Worm (Caenorhabditis elegans) whole organism, L1 larva: ENCODE data around the gene C44B7.5.
A peak's percentile ranks its signal among the peaks of the same experiment; 100 is the strongest.

Experiments used
- C04F5.9 ChIP-seq: sonication (generic microtip); optimal IDR thresholded peaks from 2 replicates; lab custom pipeline; 2016; ENCODE audit warnings: missing genetic modification characterization, missing compliant biosample characterization
- blmp-1 ChIP-seq: fragments of 150-350 bp; optimal IDR thresholded peaks from 2 replicates; lab custom pipeline; 2014; ENCODE audit warnings: missing biosample characterization, missing genetic modification characterization
- ceh-8 ChIP-seq: fragments of 200-800 bp; sonication (Bioruptor generic); optimal IDR thresholded peaks from 2 replicates; lab custom pipeline; 2018; ENCODE audit warnings: mild to moderate bottlenecking, missing genetic modification characterization, moderate library complexity, missing compliant biosample characterization
- ceh-82 ChIP-seq, 3 experiments: fragments of 150-350 bp in 1 of 3; sonication (generic microtip) in 2 of 3; optimal IDR thresholded peaks; 2 replicates each; lab custom pipeline; 2014 to 2017; ENCODE audit warnings: missing biosample characterization in 3 of 3, missing genetic modification characterization in 3 of 3
- ceh-90 ChIP-seq: sonication (generic microtip); optimal IDR thresholded peaks from 2 replicates; lab custom pipeline; 2016; ENCODE audit warnings: missing genetic modification characterization, missing compliant biosample characterization
- dsc-1 ChIP-seq: sonication (generic microtip); optimal IDR thresholded peaks from 2 replicates; lab custom pipeline; 2016; ENCODE audit warnings: mild to moderate bottlenecking, missing genetic modification characterization, missing compliant biosample characterization
- efl-1 ChIP-seq, 4 experiments: fragments of 150-350 bp; optimal IDR thresholded peaks in 3 of 4; peaks in 1 of 4; 1 replicate in 1 of 4; 2 replicates in 3 of 4; lab custom pipeline; 2014; ENCODE audit warnings: missing biosample characterization in 2 of 4, missing genetic modification characterization in 2 of 4, missing genetic modification reagents in 2 of 4
- efl-3 ChIP-seq: fragments of 200-800 bp; sonication (Bioruptor generic); optimal IDR thresholded peaks from 2 replicates; lab custom pipeline; 2018; ENCODE audit warnings: mild to moderate bottlenecking, missing genetic modification characterization, missing compliant biosample characterization
- egl-13 ChIP-seq: sonication (generic microtip); optimal IDR thresholded peaks from 2 replicates; lab custom pipeline; 2016; ENCODE audit warnings: missing genotype, missing genetic modification reagents, missing genetic modification characterization, missing compliant biosample characterization
- elt-2 ChIP-seq: sonication (generic microtip); optimal IDR thresholded peaks from 2 replicates; lab custom pipeline; 2016; ENCODE audit warnings: missing genetic modification characterization, mild to moderate bottlenecking, inconsistent platforms, missing compliant biosample characterization, missing genetic modification reagents
- elt-3 ChIP-seq, 6 experiments: fragments of 150-350 bp in 1 of 6; sonication (generic microtip); optimal IDR thresholded peaks; 2 replicates each; lab custom pipeline; 2017 to 2018; ENCODE audit warnings: missing biosample characterization in 6 of 6, missing genetic modification characterization in 6 of 6, inconsistent platforms in 1 of 6
- fkh-4 ChIP-seq: sonication (generic microtip); optimal IDR thresholded peaks from 2 replicates; lab custom pipeline; 2016; ENCODE audit warnings: missing compliant biosample characterization, missing genetic modification characterization, borderline replicate concordance
- fkh-8 ChIP-seq: sonication (generic microtip); optimal IDR thresholded peaks from 2 replicates; lab custom pipeline; 2016; ENCODE audit warnings: mild to moderate bottlenecking, missing genetic modification characterization, missing compliant biosample characterization
- fos-1 ChIP-seq: fragments of 150-350 bp; optimal IDR thresholded peaks from 2 replicates; lab custom pipeline; 2014; ENCODE audit warnings: missing biosample characterization, missing genetic modification characterization
- grh-1 ChIP-seq: fragments of 200-800 bp; sonication (Bioruptor generic); IDR thresholded peaks from 2 replicates; pipeline ENCODE4 v1.3.6; 2022; ENCODE audit warnings: missing genetic modification reagents, missing genetic modification characterization, missing compliant biosample characterization
- hlh-17 ChIP-seq: fragments of 200-800 bp; sonication (Bioruptor generic); optimal IDR thresholded peaks from 2 replicates; lab custom pipeline; 2018; ENCODE audit warnings: missing genetic modification characterization, mild to moderate bottlenecking, missing compliant biosample characterization, moderate library complexity, borderline replicate concordance
- hlh-4 ChIP-seq: sonication (generic microtip); optimal IDR thresholded peaks from 2 replicates; lab custom pipeline; 2016; ENCODE audit warnings: mild to moderate bottlenecking, missing genetic modification characterization, missing compliant biosample characterization
- hpl-2 ChIP-seq: fragments of 150-350 bp; optimal IDR thresholded peaks from 2 replicates; lab custom pipeline; 2014; ENCODE audit warnings: missing biosample characterization, missing genetic modification reagents, missing genetic modification characterization
- isw-1 ChIP-seq: fragments of 200-800 bp; sonication (Bioruptor generic); IDR thresholded peaks from 2 replicates; pipeline ENCODE4 v1.3.6; 2022; ENCODE audit warnings: missing genetic modification characterization, missing compliant biosample characterization
- lin-13 ChIP-seq: fragments of 150-350 bp; optimal IDR thresholded peaks from 2 replicates; lab custom pipeline; 2014; ENCODE audit warnings: missing biosample characterization, missing genetic modification reagents, missing genetic modification characterization
- lin-14 ChIP-seq: fragments of 200-800 bp; sonication (Bioruptor generic); optimal IDR thresholded peaks from 2 replicates; lab custom pipeline; 2018; ENCODE audit warnings: mild to moderate bottlenecking, missing genetic modification characterization, moderate library complexity, missing compliant biosample characterization
- lin-35 ChIP-seq, 2 experiments: fragments of 150-350 bp; optimal IDR thresholded peaks; 2 replicates each; lab custom pipeline; 2014; ENCODE audit warnings: missing biosample characterization in 2 of 2, missing genetic modification characterization in 2 of 2, missing genetic modification reagents in 2 of 2
- lin-39 ChIP-seq: fragments of 150-350 bp; optimal IDR thresholded peaks from 2 replicates; lab custom pipeline; 2014; ENCODE audit warnings: missing biosample characterization, missing genetic modification reagents, missing genetic modification characterization
- lir-3 ChIP-seq: sonication (generic microtip); optimal IDR thresholded peaks from 2 replicates; lab custom pipeline; 2016; ENCODE audit warnings: mild to moderate bottlenecking, missing genetic modification characterization, moderate library complexity, missing compliant biosample characterization; ENCODE audit not compliant: poor library complexity
- lsy-2 ChIP-seq, 2 experiments: fragments of 150-350 bp; optimal IDR thresholded peaks; 2 replicates each; lab custom pipeline; 2014; ENCODE audit warnings: missing biosample characterization in 2 of 2, missing genetic modification characterization in 2 of 2
- mdl-1 ChIP-seq, 2 experiments: fragments of 150-350 bp; optimal IDR thresholded peaks; 2 replicates each; lab custom pipeline; 2014 to 2017; ENCODE audit warnings: missing biosample characterization in 2 of 2, missing genetic modification characterization in 2 of 2, inconsistent platforms in 1 of 2
- mep-1 ChIP-seq: fragments of 150-350 bp; optimal IDR thresholded peaks from 2 replicates; lab custom pipeline; 2014; ENCODE audit warnings: missing biosample characterization, missing genetic modification characterization
- nhr-11 ChIP-seq: fragments of 150-350 bp; optimal IDR thresholded peaks from 2 replicates; lab custom pipeline; 2014; ENCODE audit warnings: missing biosample characterization, missing genetic modification characterization
- nhr-19 ChIP-seq: fragments of 200-800 bp; sonication (Bioruptor generic); conservative IDR thresholded peaks from 2 replicates; pipeline ENCODE4 v1.3.6; 2022; ENCODE audit warnings: missing genetic modification characterization, missing compliant biosample characterization
- nhr-20 ChIP-seq: sonication (generic microtip); optimal IDR thresholded peaks from 2 replicates; lab custom pipeline; 2016; ENCODE audit warnings: mild to moderate bottlenecking, missing genetic modification characterization, missing compliant biosample characterization
- nhr-28 ChIP-seq: fragments of 150-350 bp; optimal IDR thresholded peaks from 2 replicates; lab custom pipeline; 2014; ENCODE audit warnings: missing biosample characterization, missing genetic modification characterization
- nhr-47 ChIP-seq: sonication (generic microtip); optimal IDR thresholded peaks from 2 replicates; lab custom pipeline; 2016; ENCODE audit warnings: mild to moderate bottlenecking, missing genetic modification characterization, moderate library complexity, missing compliant biosample characterization
- nhr-71 ChIP-seq: sonication (generic microtip); optimal IDR thresholded peaks from 2 replicates; lab custom pipeline; 2016; ENCODE audit warnings: mild to moderate bottlenecking, missing genetic modification characterization, moderate library complexity, missing compliant biosample characterization
- nhr-76 ChIP-seq: sonication (generic microtip); optimal IDR thresholded peaks from 2 replicates; lab custom pipeline; 2017; ENCODE audit warnings: missing biosample characterization, missing genetic modification characterization
- nhr-77 ChIP-seq: fragments of 150-350 bp; optimal IDR thresholded peaks from 2 replicates; lab custom pipeline; 2014; ENCODE audit warnings: missing biosample characterization, missing genetic modification characterization
- nhr-84 ChIP-seq: sonication (generic microtip); optimal IDR thresholded peaks from 2 replicates; lab custom pipeline; 2017; ENCODE audit warnings: missing biosample characterization, missing genetic modification characterization
- nhr-85 ChIP-seq: sonication (generic microtip); peaks from one replicate; lab custom pipeline; 2016; ENCODE audit warnings: missing genetic modification characterization, inconsistent platforms, missing compliant biosample characterization
- nhr-90 ChIP-seq: sonication (generic microtip); optimal IDR thresholded peaks from 2 replicates; lab custom pipeline; 2016; ENCODE audit warnings: mild to moderate bottlenecking, missing genetic modification characterization, missing compliant biosample characterization; ENCODE audit not compliant: poor library complexity
- pax-3 ChIP-seq: fragments of 200-800 bp; sonication (Bioruptor generic); optimal IDR thresholded peaks from 2 replicates; lab custom pipeline; 2018; ENCODE audit warnings: mild to moderate bottlenecking, missing genetic modification characterization, moderate library complexity, missing compliant biosample characterization
- pqm-1 ChIP-seq: sonication (generic microtip); optimal IDR thresholded peaks from 3 replicates; lab custom pipeline; 2017; ENCODE audit warnings: missing biosample characterization, missing genetic modification characterization
- rnt-1 ChIP-seq: sonication (generic microtip); optimal IDR thresholded peaks from 2 replicates; lab custom pipeline; 2016; ENCODE audit warnings: mild to moderate bottlenecking, missing genetic modification characterization, moderate library complexity, missing compliant biosample characterization
- skn-1 ChIP-seq: fragments of 150-350 bp; optimal IDR thresholded peaks from 2 replicates; lab custom pipeline; 2014; ENCODE audit warnings: missing biosample characterization, missing genetic modification characterization
- snu-23 ChIP-seq: sonication (generic microtip); optimal IDR thresholded peaks from 2 replicates; lab custom pipeline; 2016; ENCODE audit warnings: missing genetic modification characterization, missing compliant biosample characterization
- sup-37 ChIP-seq: fragments of 200-800 bp; sonication (Bioruptor generic); optimal IDR thresholded peaks from 2 replicates; lab custom pipeline; 2018; ENCODE audit warnings: mild to moderate bottlenecking, missing genetic modification characterization, missing compliant biosample characterization
- tbx-2 ChIP-seq: sonication (generic microtip); optimal IDR thresholded peaks from 2 replicates; lab custom pipeline; 2016; ENCODE audit warnings: missing genetic modification characterization, missing compliant biosample characterization
- unc-86 ChIP-seq: sonication (generic microtip); optimal IDR thresholded peaks from 2 replicates; lab custom pipeline; 2016; ENCODE audit warnings: missing genetic modification characterization, missing compliant biosample characterization
- vab-15 ChIP-seq: sonication (generic microtip); optimal IDR thresholded peaks from 2 replicates; lab custom pipeline; 2017; ENCODE audit warnings: missing genotype, mild to moderate bottlenecking, missing genetic modification characterization, missing compliant biosample characterization
- zag-1 ChIP-seq: fragments of 150-350 bp; optimal IDR thresholded peaks from 2 replicates; lab custom pipeline; 2014; ENCODE audit warnings: missing biosample characterization, missing genetic modification characterization
- ztf-11 ChIP-seq, 2 experiments: sonication (generic microtip); optimal IDR thresholded peaks; 2 replicates each; lab custom pipeline; 2016 to 2017; ENCODE audit warnings: missing genetic modification characterization in 2 of 2, missing biosample characterization in 1 of 2, missing compliant biosample characterization in 1 of 2

Gene C44B7.5

ce11 chrII:6827388-6827787 lies 45.0 kb downstream of the C44B7.5 start (continued):
- TF ChIP-seq pax-3 (tag; lab: Kevin White, UChicago) (no peak), ceh-8 (GFP tag; lab: Kevin White, UChicago) (no peak), nhr-85 (tag; lab: Kevin White, UChicago) (peak; percentile 93), fkh-8 (tag; lab: Kevin White, UChicago) (peak; percentile 35), nhr-19 (GFP tag; lab: Robert Waterston, UW) (peak; percentile 71), nhr-71 (peak; percentile 87), ceh-82 (tag; optimal IDR thresholded peaks at IDR 0.05; lab: Kevin White, UChicago) (peak in 2 of 3 experiments; percentile 6 to 45), blmp-1 (peak; percentile 84), lin-39 (tag; lab: Kevin White, UChicago) (no peak), tbx-2 (tag; lab: Kevin White, UChicago) (peak; percentile 72), hlh-17 (no peak), nhr-76 (tag; lab: Kevin White, UChicago) (no peak), nhr-77 (tag; lab: Kevin White, UChicago) (peak; percentile 20), unc-86 (tag; lab: Kevin White, UChicago) (peak; percentile 10), nhr-84 (tag; lab: Kevin White, UChicago) (no peak), zag-1 (no peak), hlh-4 (tag; lab: Kevin White, UChicago) (no peak), pqm-1 (tag; lab: Kevin White, UChicago) (no peak), lsy-2 (tag; optimal IDR thresholded peaks at IDR 0.05; lab: Kevin White, UChicago) (peak; percentile 58 to 77), fos-1 (tag; lab: Kevin White, UChicago) (no peak), nhr-20 (tag; lab: Kevin White, UChicago) (peak; percentile 76), ztf-11 (tag; optimal IDR thresholded peaks at IDR 0.05; lab: Kevin White, UChicago) (no peak), nhr-28 (tag; lab: Kevin White, UChicago) (no peak), fkh-4 (tag; lab: Kevin White, UChicago) (no peak), sup-37 (GFP tag; lab: Kevin White, UChicago) (no peak), nhr-90 (tag; lab: Kevin White, UChicago) (peak; percentile 3), elt-2 (peak; percentile 5), nhr-11 (peak; percentile 23), mdl-1 (tag; optimal IDR thresholded peaks at IDR 0.05; lab: Kevin White, UChicago) (peak in 1 of 2 experiments; percentile 58), C04F5.9 (no peak), ceh-90 (no peak), efl-3 (GFP tag; lab: Kevin White, UChicago) (no peak), lin-13 (peak; percentile 55), egl-13 (tag; lab: Kevin White, UChicago) (peak; percentile 6), vab-15 (tag; lab: Kevin White, UChicago) (peak; percentile 30), mep-1 (tag; lab: Kevin White, UChicago) (peak; percentile 79), nhr-47 (tag; lab: Kevin White, UChicago) (peak; percentile 56)

- TF ChIP-seq ztf-11 (tag; optimal IDR thresholded peaks at IDR 0.05; lab: Kevin White, UChicago) (no peak), mep-1 (tag; lab: Kevin White, UChicago) (peak; percentile 23), hpl-2 (GFP tag; lab: Kevin White, UChicago) (no peak), tbx-2 (tag; lab: Kevin White, UChicago) (peak; percentile 25), nhr-71 (peak; percentile 51), skn-1 (tag; lab: Kevin White, UChicago) (peak; percentile 23), lin-14 (peak; percentile 76), pqm-1 (tag; lab: Kevin White, UChicago) (no peak), vab-15 (tag; lab: Kevin White, UChicago) (no peak), nhr-85 (tag; lab: Kevin White, UChicago) (peak; percentile 51), mdl-1 (tag; optimal IDR thresholded peaks at IDR 0.05; lab: Kevin White, UChicago) (peak in 1 of 2 experiments; percentile 16), efl-1 (optimal IDR thresholded peaks at IDR 0.05; lab: Kevin White, UChicago) (no peak), efl-1 (GFP tag; optimal IDR thresholded peaks at IDR 0.05 in 1 of 2; lab: Kevin White, UChicago) (peak in 1 of 2 experiments; percentile 91), isw-1 (GFP tag; lab: Robert Waterston, UW) (no peak), rnt-1 (tag; lab: Kevin White, UChicago) (peak; percentile 35), lsy-2 (tag; optimal IDR thresholded peaks at IDR 0.05; lab: Kevin White, UChicago) (peak in 1 of 2 experiments; percentile 62), lir-3 (peak; percentile 10), grh-1 (GFP tag; lab: Robert Waterston, UW) (no peak), nhr-20 (tag; lab: Kevin White, UChicago) (peak; percentile 60), snu-23 (peak; percentile 33), elt-3 (tag; optimal IDR thresholded peaks at IDR 0.05; lab: Kevin White, UChicago) (peak in 1 of 6 experiments; percentile 69), dsc-1 (tag; lab: Kevin White, UChicago) (no peak), ceh-82 (tag; optimal IDR thresholded peaks at IDR 0.05; lab: Kevin White, UChicago) (peak in 1 of 3 experiments; percentile 22), blmp-1 (peak; percentile 99), nhr-19 (GFP tag; lab: Robert Waterston, UW) (peak; percentile 36; the same call in 1 of the 2 replicates), lin-35 (GFP tag; optimal IDR thresholded peaks at IDR 0.05; lab: Kevin White, UChicago) (peak; percentile 11 to 19)
Measured at ce11 chrII:6826726-6827125, 45.7 kb downstream of the C44B7.5 start.
